Fruit fly (Drosophila melanogaster) whole organism, prepupa: ENCODE data around the gene CG5913.

Experiments used
- CG10631 ChIP-seq: fragments of 200-800 bp; sonication (Bioruptor generic); optimal IDR thresholded peaks from 2 replicates; lab custom pipeline; 2016; ENCODE audit warnings: missing biosample characterization, missing genetic modification characterization
- CG11762 ChIP-seq: fragments of 200-800 bp; sonication (Bioruptor generic); optimal IDR thresholded peaks from 3 replicates; lab custom pipeline; 2016; ENCODE audit warnings: missing biosample characterization, missing genetic modification characterization; ENCODE audit not compliant: insufficient read depth
- CG15336 ChIP-seq: fragments of 200-800 bp; sonication (Bioruptor generic); IDR thresholded peaks from 2 replicates; pipeline ENCODE4 v1.3.6; 2022; ENCODE audit warnings: missing biosample characterization, missing genetic modification characterization
- CG1621 ChIP-seq: fragments of 200-800 bp; sonication (Bioruptor generic); optimal IDR thresholded peaks from 3 replicates; lab custom pipeline; 2018; ENCODE audit warnings: missing biosample characterization, mild to moderate bottlenecking, missing genetic modification characterization
- CG16779 ChIP-seq: fragments of 200-800 bp; sonication (Bioruptor generic); optimal IDR thresholded peaks from 3 replicates; lab custom pipeline; 2017; ENCODE audit warnings: missing biosample characterization, mild to moderate bottlenecking, missing genetic modification characterization
- CG3032 ChIP-seq: fragments of 200-800 bp; optimal IDR thresholded peaks from 2 replicates; lab custom pipeline; 2019; ENCODE audit warnings: missing biosample characterization, mild to moderate bottlenecking, missing genetic modification characterization, moderate library complexity
- CG31627 ChIP-seq: fragments of 200-800 bp; sonication (Bioruptor generic); optimal IDR thresholded peaks from 3 replicates; lab custom pipeline; 2016; ENCODE audit warnings: missing biosample characterization, missing genetic modification characterization
- CG4318 ChIP-seq: fragments of 200-800 bp; sonication (Bioruptor generic); optimal IDR thresholded peaks from 3 replicates; lab custom pipeline; 2017; ENCODE audit warnings: missing biosample characterization, mild to moderate bottlenecking, missing genetic modification characterization
- CG6163 ChIP-seq: fragments of 200-800 bp; sonication (Bioruptor generic); IDR thresholded peaks from 3 replicates; pipeline ENCODE4 v1.3.6; 2022; ENCODE audit warnings: missing biosample characterization, missing genetic modification characterization
- CG6792 ChIP-seq: fragments of 200-800 bp; sonication (Bioruptor generic); optimal IDR thresholded peaks from 3 replicates; lab custom pipeline; 2016; ENCODE audit warnings: missing biosample characterization, missing genetic modification characterization
- CG8319 ChIP-seq: fragments of 200-800 bp; sonication (Bioruptor generic); optimal IDR thresholded peaks from 3 replicates; lab custom pipeline; 2016; ENCODE audit warnings: missing biosample characterization, missing genetic modification characterization
- CG9139 ChIP-seq: fragments of 200-800 bp; sonication (Bioruptor generic); optimal IDR thresholded peaks from 3 replicates; lab custom pipeline; 2017; ENCODE audit warnings: missing biosample characterization, mild to moderate bottlenecking, missing genetic modification characterization
- Eip75B ChIP-seq: fragments of 200-800 bp; sonication (Bioruptor generic); optimal IDR thresholded peaks from 3 replicates; lab custom pipeline; 2016; ENCODE audit warnings: missing biosample characterization, missing genetic modification characterization
- Eip93F ChIP-seq: fragments of 200-800 bp; sonication (Bioruptor generic); optimal IDR thresholded peaks from 2 replicates; lab custom pipeline; 2016; ENCODE audit warnings: missing biosample characterization, mild to moderate bottlenecking, missing genetic modification characterization
- Ets21C ChIP-seq: fragments of 200-800 bp; sonication (Bioruptor generic); optimal IDR thresholded peaks from 3 replicates; lab custom pipeline; 2016; ENCODE audit warnings: missing biosample characterization, missing genetic modification characterization
- Ets96B ChIP-seq: fragments of 200-800 bp; optimal IDR thresholded peaks from 2 replicates; lab custom pipeline; 2019; ENCODE audit warnings: missing biosample characterization, mild to moderate bottlenecking, missing genetic modification characterization, moderate library complexity
- Gug ChIP-seq: fragments of 200-800 bp; sonication (Bioruptor generic); IDR thresholded peaks from 2 replicates; pipeline ENCODE4 v1.3.6; 2022; ENCODE audit warnings: missing biosample characterization, missing genetic modification characterization
- Hr38 ChIP-seq: sonication (Bioruptor generic); optimal IDR thresholded peaks from 2 replicates; lab custom pipeline; 2016; ENCODE audit warnings: missing biosample characterization, missing genetic modification characterization
- Hr39 ChIP-seq: fragments of 200-800 bp; sonication (Bioruptor generic); optimal IDR thresholded peaks from 2 replicates; lab custom pipeline; 2016; ENCODE audit warnings: missing biosample characterization, missing genetic modification characterization
- Hr4 ChIP-seq: fragments of 200-800 bp; sonication (Bioruptor generic); optimal IDR thresholded peaks from 3 replicates; lab custom pipeline; 2016; ENCODE audit warnings: missing biosample characterization, missing genetic modification characterization
- Lpt ChIP-seq: fragments of 200-800 bp; sonication (Bioruptor generic); optimal IDR thresholded peaks from 3 replicates; lab custom pipeline; 2016; ENCODE audit warnings: missing biosample characterization, missing genetic modification characterization
- Met ChIP-seq: fragments of 200-800 bp; sonication (Bioruptor generic); optimal IDR thresholded peaks from 3 replicates; lab custom pipeline; 2016; ENCODE audit warnings: missing biosample characterization, missing genetic modification characterization
- Sox14 ChIP-seq: fragments of 200-800 bp; sonication (Bioruptor generic); optimal IDR thresholded peaks from 3 replicates; lab custom pipeline; 2016; ENCODE audit warnings: missing biosample characterization, missing genetic modification characterization
- achi ChIP-seq: fragments of 200-800 bp; sonication (Bioruptor generic); optimal IDR thresholded peaks from 3 replicates; lab custom pipeline; 2016; ENCODE audit warnings: missing biosample characterization, missing genetic modification characterization
- dac ChIP-seq: fragments of 200-800 bp; sonication (Bioruptor generic); optimal IDR thresholded peaks from 2 replicates; lab custom pipeline; 2017; ENCODE audit warnings: missing biosample characterization, mild to moderate bottlenecking, missing genetic modification characterization
- dsx ChIP-seq: fragments of 200-800 bp; optimal IDR thresholded peaks from 3 replicates; lab custom pipeline; 2019; ENCODE audit warnings: missing biosample characterization, mild to moderate bottlenecking, missing genetic modification characterization, moderate library complexity; ENCODE audit not compliant: poor library complexity, severe bottlenecking
- eg ChIP-seq: fragments of 200-800 bp; sonication (Bioruptor generic); IDR thresholded peaks from 3 replicates; pipeline ENCODE4 v1.3.6; 2022; ENCODE audit warnings: missing biosample characterization, missing genetic modification characterization
- esn ChIP-seq: fragments of 200-800 bp; sonication (Bioruptor generic); optimal IDR thresholded peaks from 2 replicates; lab custom pipeline; 2016; ENCODE audit warnings: missing biosample characterization, mild to moderate bottlenecking, missing genetic modification characterization, moderate library complexity
- fd85E ChIP-seq: fragments of 200-800 bp; sonication (Bioruptor generic); optimal IDR thresholded peaks from 3 replicates; lab custom pipeline; 2016; ENCODE audit warnings: missing biosample characterization, missing genetic modification characterization
- lz ChIP-seq: fragments of 200-800 bp; sonication (Bioruptor generic); optimal IDR thresholded peaks from 3 replicates; lab custom pipeline; 2016; ENCODE audit warnings: missing biosample characterization, missing genetic modification characterization
- salr ChIP-seq, 2 experiments: fragments of 200-800 bp; sonication (Bioruptor generic); optimal IDR thresholded peaks; 3 replicates each; lab custom pipeline; 2016 to 2018; ENCODE audit warnings: missing biosample characterization in 2 of 2, missing genetic modification characterization in 2 of 2, mild to moderate bottlenecking in 1 of 2
- spab ChIP-seq: fragments of 200-800 bp; sonication (Bioruptor generic); optimal IDR thresholded peaks from 2 replicates; lab custom pipeline; 2017; ENCODE audit warnings: missing biosample characterization, mild to moderate bottlenecking, missing genetic modification characterization, missing genetic modification reagents
- svp ChIP-seq: fragments of 200-800 bp; sonication (Bioruptor generic); peaks from one replicate; lab custom pipeline; 2016; ENCODE audit warnings: missing biosample characterization, missing genetic modification characterization
- topi ChIP-seq: fragments of 200-800 bp; sonication (Bioruptor generic); optimal IDR thresholded peaks from 3 replicates; lab custom pipeline; 2016; ENCODE audit warnings: missing biosample characterization, missing genetic modification characterization
- vri ChIP-seq: fragments of 200-800 bp; sonication (Bioruptor generic); optimal IDR thresholded peaks from 3 replicates; lab custom pipeline; 2016; ENCODE audit warnings: missing biosample characterization, mild to moderate bottlenecking, missing genetic modification characterization

CG5913 gene

dm6 chr3R:25906722-25907121 is 13.4 kb downstream of the CG5913 start, which contains the start of gene kumpel:
Gene kumpel (plus strand): TSS chr3R:25907022.
- TF ChIP-seq salr (GFP tag; optimal IDR thresholded peaks at IDR 0.05; lab: Kevin White, UChicago) (no peak), Eip75B (GFP tag; lab: Kevin White, UChicago) (no peak), CG15336 (GFP tag; lab: Robert Waterston, UW) (no peak), CG6792 (no peak), dsx (no peak), CG6163 (GFP tag; lab: Robert Waterston, UW) (no peak), Eip93F (GFP tag; lab: Kevin White, UChicago) (no peak), Hr39 (GFP tag; lab: Kevin White, UChicago) (no peak), Ets96B (tag; lab: Kevin White, UChicago) (no peak)

dm6 chr3R:25919912-25920311 is 26.6 kb downstream of the CG5913 start:
- no peak for TF ChIP-seq vri (GFP tag; lab: Kevin White, UChicago)
- TF ChIP-seq svp (GFP tag; lab: Kevin White, UChicago) = no peak
- TF ChIP-seq CG11762 (GFP tag; lab: Kevin White, UChicago) = no peak
- TF ChIP-seq dac = no peak
- TF ChIP-seq Met = no peak
- no peak for TF ChIP-seq spab (GFP tag; lab: Kevin White, UChicago)
- TF ChIP-seq Ets21C (GFP tag; lab: Kevin White, UChicago) = no peak
- no peak for TF ChIP-seq Hr38
- no peak for TF ChIP-seq CG10631 (GFP tag; lab: Kevin White, UChicago)
- TF ChIP-seq CG31627 (GFP tag; lab: Kevin White, UChicago) = no peak
- TF ChIP-seq achi (GFP tag; lab: Kevin White, UChicago) = no peak
- no peak for TF ChIP-seq esn
- TF ChIP-seq Gug = no peak
- TF ChIP-seq Hr4 = no peak

- no peak for TF ChIP-seq lz (GFP tag; lab: Kevin White, UChicago)
- TF ChIP-seq CG16779 (tag; lab: Kevin White, UChicago) = no peak
- no peak for TF ChIP-seq CG8319
- TF ChIP-seq CG6163 (GFP tag; lab: Robert Waterston, UW) = no peak
- no peak for TF ChIP-seq dsx
- no peak for TF ChIP-seq CG9139 (GFP tag; lab: Kevin White, UChicago)
- TF ChIP-seq CG1621 (tag; lab: Kevin White, UChicago) = no peak
Measured at dm6 chr3R:25922534-25922933, 29.2 kb downstream of the CG5913 start, which contains the start of gene CG14546. Gene CG14546 (minus strand): TSS chr3R:25922634.

- TF ChIP-seq fd85E = no peak
- TF ChIP-seq Hr39 (GFP tag; lab: Kevin White, UChicago) = no peak
- no peak for TF ChIP-seq Gug
- TF ChIP-seq CG3032 (tag; lab: Kevin White, UChicago) = no peak
- no peak for TF ChIP-seq Sox14 (GFP tag; lab: Kevin White, UChicago)
- no peak for TF ChIP-seq CG11762 (GFP tag; lab: Kevin White, UChicago)
- TF ChIP-seq eg (GFP tag; lab: Robert Waterston, UW) = no peak
- no peak for TF ChIP-seq Lpt (GFP tag; lab: Kevin White, UChicago)
- no peak for TF ChIP-seq vri (GFP tag; lab: Kevin White, UChicago)
- TF ChIP-seq CG15336 (GFP tag; lab: Robert Waterston, UW) = no peak
- TF ChIP-seq topi (GFP tag; lab: Kevin White, UChicago) = no peak
- TF ChIP-seq CG1621 (tag; lab: Kevin White, UChicago) = no peak
- no peak for TF ChIP-seq CG4318
Measured at dm6 chr3R:25941310-25941709, 48.0 kb downstream of the CG5913 start.
